Fruit fly (Drosophila melanogaster) whole organism, embryonic: ENCODE results near the gene CG46427.
A peak's percentile ranks its signal among the peaks of the same experiment; 100 is the strongest.

ENCODE experiments used
- Abd-B ChIP-seq: fragments of 200-800 bp; sonication (Bioruptor generic); optimal IDR thresholded peaks from 2 replicates; lab custom pipeline; 2018; ENCODE audit warnings: missing biosample characterization, mild to moderate bottlenecking, missing genetic modification characterization, moderate library complexity
- Adf1 ChIP-seq: fragments of 200-800 bp; sonication (Bioruptor generic); IDR thresholded peaks from 2 replicates; pipeline ENCODE4 v1.3.6; 2022; ENCODE audit warnings: missing biosample characterization, missing genetic modification characterization
- Bteb2 ChIP-seq: fragments of 200-800 bp; sonication (Bioruptor generic); optimal IDR thresholded peaks from 2 replicates; lab custom pipeline; 2016; ENCODE audit warnings: missing biosample characterization, missing genetic modification characterization
- CG10209 ChIP-seq: fragments of 200-800 bp; sonication (Bioruptor generic); optimal IDR thresholded peaks from 3 replicates; lab custom pipeline; 2017; ENCODE audit warnings: missing biosample characterization, mild to moderate bottlenecking, missing genetic modification characterization, missing genetic modification reagents
- CG1024 ChIP-seq: fragments of 200-800 bp; sonication (Bioruptor generic); IDR thresholded peaks from 2 replicates; pipeline ENCODE4 v1.3.6; 2022; ENCODE audit warnings: missing biosample characterization, missing genetic modification characterization
- CG10543 ChIP-seq: fragments of 200-800 bp; sonication (Bioruptor generic); optimal IDR thresholded peaks from 3 replicates; lab custom pipeline; 2017; ENCODE audit warnings: missing biosample characterization, mild to moderate bottlenecking, missing genetic modification characterization, moderate library complexity
- CG12155 ChIP-seq: fragments of 200-800 bp; sonication (Bioruptor generic); optimal IDR thresholded peaks from 3 replicates; lab custom pipeline; 2016; ENCODE audit warnings: missing biosample characterization, missing genetic modification characterization
- CG12769 ChIP-seq: fragments of 200-800 bp; sonication (Bioruptor generic); optimal IDR thresholded peaks from 2 replicates; lab custom pipeline; 2019; ENCODE audit warnings: missing biosample characterization, mild to moderate bottlenecking, missing genetic modification characterization, moderate library complexity
- CG17829 ChIP-seq: fragments of 200-800 bp; optimal IDR thresholded peaks from 2 replicates; lab custom pipeline; 2019; ENCODE audit warnings: missing biosample characterization, mild to moderate bottlenecking, missing genetic modification characterization, moderate library complexity
- CG18599 ChIP-seq: fragments of 200-800 bp; sonication (Bioruptor generic); optimal IDR thresholded peaks from 3 replicates; lab custom pipeline; 2017; ENCODE audit warnings: missing biosample characterization, missing genetic modification characterization, mild to moderate bottlenecking, moderate library complexity, missing genetic modification reagents
- CG31388 ChIP-seq: fragments of 200-800 bp; sonication (Bioruptor generic); optimal IDR thresholded peaks from 2 replicates; lab custom pipeline; 2016; ENCODE audit warnings: missing biosample characterization, missing genetic modification characterization
- CG32532 ChIP-seq: fragments of 200-800 bp; sonication (Bioruptor generic); IDR thresholded peaks from 2 replicates; pipeline ENCODE4 v1.3.6; 2022; ENCODE audit warnings: missing biosample characterization, missing genetic modification characterization
- CG33557 ChIP-seq: fragments of 200-800 bp; sonication (Bioruptor generic); optimal IDR thresholded peaks from 2 replicates; lab custom pipeline; 2019; ENCODE audit warnings: missing biosample characterization, mild to moderate bottlenecking, missing genetic modification characterization, moderate library complexity
- CG34224 ChIP-seq: fragments of 200-800 bp; sonication (Bioruptor generic); IDR thresholded peaks from 3 replicates; pipeline ENCODE4 v1.3.6; 2022; ENCODE audit warnings: missing biosample characterization, missing genetic modification characterization; ENCODE audit not compliant: partially characterized antibody
- CG34376 ChIP-seq: fragments of 200-800 bp; sonication (Bioruptor generic); optimal IDR thresholded peaks from 2 replicates; lab custom pipeline; 2018; ENCODE audit warnings: missing biosample characterization, mild to moderate bottlenecking, missing genetic modification characterization
- CG42726 ChIP-seq: fragments of 200-800 bp; sonication (Bioruptor generic); IDR thresholded peaks from 2 replicates; pipeline ENCODE4 v1.3.6; 2022; ENCODE audit warnings: missing biosample characterization, missing genetic modification characterization; ENCODE audit not compliant: partially characterized antibody
- CG4820 ChIP-seq: fragments of 200-800 bp; sonication (Bioruptor generic); optimal IDR thresholded peaks from 3 replicates; lab custom pipeline; 2016; ENCODE audit warnings: missing biosample characterization, missing genetic modification characterization
- CG5180 ChIP-seq: fragments of 200-800 bp; sonication (Bioruptor generic); optimal IDR thresholded peaks from 3 replicates; lab custom pipeline; 2017; ENCODE audit warnings: missing biosample characterization, missing genetic modification characterization, mild to moderate bottlenecking, moderate library complexity, missing genetic modification reagents
- CG8290 ChIP-seq, 3 experiments: fragments of 200-800 bp; sonication (Bioruptor generic); optimal IDR thresholded peaks; 2 replicates each; lab custom pipeline; 2016 to 2019; ENCODE audit warnings: missing biosample characterization in 3 of 3, missing genetic modification characterization in 3 of 3, mild to moderate bottlenecking in 2 of 3, moderate library complexity in 1 of 3
- CG9932 ChIP-seq: fragments of 200-800 bp; sonication (Bioruptor generic); IDR thresholded peaks from 2 replicates; pipeline ENCODE4 v1.3.6; 2022; ENCODE audit warnings: missing biosample characterization, missing genetic modification characterization
- CHES-1-like ChIP-seq: fragments of 200-800 bp; sonication (Bioruptor generic); optimal IDR thresholded peaks from 2 replicates; lab custom pipeline; 2016; ENCODE audit warnings: missing biosample characterization, missing genetic modification characterization
- Chrac-16 ChIP-seq: fragments of 200-800 bp; sonication (Bioruptor generic); optimal IDR thresholded peaks from 3 replicates; lab custom pipeline; 2016; ENCODE audit warnings: missing biosample characterization, missing genetic modification characterization
- Deaf1 ChIP-seq: fragments of 200-800 bp; optimal IDR thresholded peaks from 3 replicates; lab custom pipeline; 2019; ENCODE audit warnings: missing biosample characterization, mild to moderate bottlenecking, missing genetic modification characterization, moderate library complexity
- Dp ChIP-seq: fragments of 200-800 bp; sonication (Bioruptor generic); optimal IDR thresholded peaks from 2 replicates; lab custom pipeline; 2018; ENCODE audit warnings: missing biosample characterization, mild to moderate bottlenecking, missing genetic modification characterization, moderate library complexity
- ERR ChIP-seq: fragments of 200-800 bp; sonication (Bioruptor generic); optimal IDR thresholded peaks from 2 replicates; lab custom pipeline; 2016; ENCODE audit warnings: missing biosample characterization, missing genetic modification characterization
- HLHmδ ChIP-seq: fragments of 200-800 bp; sonication (Bioruptor generic); optimal IDR thresholded peaks from 2 replicates; lab custom pipeline; 2018; ENCODE audit warnings: missing biosample characterization, mild to moderate bottlenecking, missing genetic modification characterization, moderate library complexity
- HmgZ ChIP-seq: fragments of 200-800 bp; sonication (Bioruptor generic); optimal IDR thresholded peaks from 2 replicates; lab custom pipeline; 2018; ENCODE audit warnings: missing biosample characterization, mild to moderate bottlenecking, missing genetic modification characterization
- Hr39 ChIP-seq: fragments of >200 bp; optimal IDR thresholded peaks from 2 replicates; lab custom pipeline; 2017
- MBD-R2 ChIP-seq: fragments of 200-800 bp; sonication (Bioruptor generic); IDR thresholded peaks from 2 replicates; pipeline ENCODE4 v1.3.6; 2022; ENCODE audit warnings: missing biosample characterization, missing genetic modification characterization
- MESR4 ChIP-seq: fragments of 200-800 bp; sonication (Bioruptor generic); optimal IDR thresholded peaks from 2 replicates; lab custom pipeline; 2018; ENCODE audit warnings: missing biosample characterization, mild to moderate bottlenecking, missing genetic modification characterization, moderate library complexity
- Med ChIP-seq: fragments of 200-800 bp; sonication (Bioruptor generic); peaks from one replicate; lab custom pipeline; 2016; ENCODE audit warnings: missing biosample characterization, missing genetic modification characterization, mild to moderate bottlenecking, inconsistent platforms, moderate library complexity
- Myb ChIP-seq: fragments of 200-800 bp; sonication (Bioruptor generic); optimal IDR thresholded peaks from 2 replicates; lab custom pipeline; 2016; ENCODE audit warnings: missing biosample characterization, missing genetic modification characterization
- Usf ChIP-seq: fragments of 200-800 bp; sonication (Bioruptor generic); optimal IDR thresholded peaks from 2 replicates; lab custom pipeline; 2017; ENCODE audit warnings: missing genotype, missing biosample characterization, missing genetic modification characterization
- YL-1 ChIP-seq: fragments of 200-800 bp; sonication (Bioruptor generic); optimal IDR thresholded peaks from 3 replicates; lab custom pipeline; 2017; ENCODE audit warnings: missing biosample characterization, mild to moderate bottlenecking, missing genetic modification characterization
- chinmo ChIP-seq: fragments of 200-800 bp; sonication (Bioruptor generic); IDR thresholded peaks from 4 replicates; pipeline ENCODE4 v1.3.6; 2022; ENCODE audit warnings: missing biosample characterization, missing genetic modification characterization; ENCODE audit not compliant: partially characterized antibody
- dan ChIP-seq: fragments of 200-800 bp; sonication (Bioruptor generic); IDR thresholded peaks from 2 replicates; pipeline ENCODE4 v1.3.6; 2022; ENCODE audit warnings: missing biosample characterization, missing genetic modification characterization
- exex ChIP-seq: fragments of 200-800 bp; sonication (Bioruptor generic); optimal IDR thresholded peaks from 4 replicates; lab custom pipeline; 2018; ENCODE audit warnings: missing biosample characterization, mild to moderate bottlenecking, missing genetic modification characterization, moderate library complexity
- fd64A ChIP-seq: fragments of 200-800 bp; sonication (Bioruptor generic); optimal IDR thresholded peaks from 3 replicates; lab custom pipeline; 2018; ENCODE audit warnings: missing biosample characterization, mild to moderate bottlenecking, missing genetic modification characterization
- gem ChIP-seq: fragments of 200-800 bp; sonication (Bioruptor generic); optimal IDR thresholded peaks from 2 replicates; lab custom pipeline; 2019; ENCODE audit warnings: missing biosample characterization, mild to moderate bottlenecking, missing genetic modification characterization, moderate library complexity
- hth ChIP-seq: fragments of >200 bp; optimal IDR thresholded peaks from 2 replicates; lab custom pipeline; 2017; ENCODE audit warnings: inconsistent platforms
- lbe ChIP-seq: fragments of 200-800 bp; sonication (Bioruptor generic); optimal IDR thresholded peaks from 2 replicates; lab custom pipeline; 2016; ENCODE audit warnings: missing biosample characterization, mild to moderate bottlenecking, missing genetic modification characterization
- onecut ChIP-seq: fragments of 200-800 bp; sonication (Bioruptor generic); IDR thresholded peaks from 2 replicates; pipeline ENCODE4 v1.3.6; 2022; ENCODE audit warnings: missing biosample characterization, missing genetic modification characterization
- pan ChIP-seq, 4 experiments: fragments of >200 bp in 3 of 4; fragments of 200-800 bp in 1 of 4; sonication (Bioruptor generic) in 1 of 4; optimal IDR thresholded peaks in 3 of 4; IDR thresholded peaks in 1 of 4; 2 replicates each; pipeline versions ENCODE4 v1.3.6 to Lab custom; 2017 to 2022; ENCODE audit warnings: missing biosample characterization in 2 of 4, missing genetic modification characterization in 2 of 4, mixed read lengths in 1 of 4
- sima ChIP-seq: fragments of 200-800 bp; sonication (Bioruptor generic); optimal IDR thresholded peaks from 2 replicates; lab custom pipeline; 2016; ENCODE audit warnings: missing biosample characterization, missing genetic modification characterization
- sob ChIP-seq: fragments of 200-800 bp; sonication (Bioruptor generic); IDR thresholded peaks from 2 replicates; pipeline ENCODE4 v1.3.6; 2022; ENCODE audit warnings: missing biosample characterization, missing genetic modification characterization
- sug ChIP-seq: fragments of 200-800 bp; optimal IDR thresholded peaks from 2 replicates; lab custom pipeline; 2019; ENCODE audit warnings: missing biosample characterization, mild to moderate bottlenecking, missing genetic modification characterization, moderate library complexity
- vnd ChIP-seq: fragments of 200-800 bp; sonication (Bioruptor generic); IDR thresholded peaks from 3 replicates; pipeline ENCODE4 v1.3.6; 2022; ENCODE audit warnings: missing biosample characterization, missing genetic modification characterization; ENCODE audit not compliant: partially characterized antibody

Gene CG46427

dm6 chr3R:12441008-12441606 lies 2.2 kb upstream of the CG46427 start:
- TF ChIP-seq CG32532 (GFP tag; lab: Robert Waterston, UW) (peak; percentile 20; the same call in 1 of the 2 replicates), CG4820 (GFP tag; lab: Kevin White, UChicago) (no peak), CG33557 (GFP tag; lab: Kevin White, UChicago) (no peak), fd64A (no peak), gem (tag; lab: Kevin White, UChicago) (no peak), CG12769 (tag; lab: Kevin White, UChicago) (peak; percentile 74), Bteb2 (no peak), YL-1 (GFP tag; lab: Kevin White, UChicago) (no peak), CG9932 (GFP tag; lab: Robert Waterston, UW) (peak; percentile 24; the same call in 1 of the 2 replicates), Med (peak; percentile 36), CG18599 (GFP tag; lab: Kevin White, UChicago) (peak; percentile 2), sob (no peak), CG8290 (GFP tag; optimal IDR thresholded peaks at IDR 0.05; lab: Kevin White, UChicago) (no peak), CG8290 (tag; optimal IDR thresholded peaks at IDR 0.05; lab: Kevin White, UChicago) (peak in 1 of 2 experiments; percentile 41), Deaf1 (peak; percentile 46), CG12155 (GFP tag; lab: Kevin White, UChicago) (no peak), HLHmδ (GFP tag; lab: Kevin White, UChicago) (no peak), sima (GFP tag; lab: Kevin White, UChicago) (no peak), Adf1 (GFP tag; lab: Robert Waterston, UW) (no peak), dan (GFP tag; lab: Robert Waterston, UW) (no peak), CG1024 (no peak), CG42726 (GFP tag; lab: Robert Waterston, UW) (no peak; the same call in 1 of the 2 replicates), CG10543 (peak; percentile 37), onecut (GFP tag; lab: Robert Waterston, UW) (peak; percentile 25; the same call in 1 of the 2 replicates), Chrac-16 (GFP tag; lab: Kevin White, UChicago) (no peak), Hr39 (lab: Kevin White, UChicago) (no peak), lbe (GFP tag; lab: Kevin White, UChicago) (no peak), pan (optimal IDR thresholded peaks at IDR 0.05; lab: Kevin White, UChicago) (no peak), pan (GFP tag; optimal IDR thresholded peaks at IDR 0.05 in 1 of 2, IDR thresholded peaks at IDR 0.05 in 1 of 2) (peak in 1 of 2 experiments; percentile 15), Usf (GFP tag; lab: Kevin White, UChicago) (no peak), chinmo (GFP tag; lab: Robert Waterston, UW) (0 out of 4 replicates have a peak, but pooled peaks have one; percentile 76), exex (tag; lab: Kevin White, UChicago) (peak; percentile 58)

dm6 chr3R:12439401-12440143 lies 633 bp upstream of the CG46427 start, which contains the start of gene Desat1:
Gene Desat1, plus strand, starts transcription at chr3R:12439600.
- no peak for TF ChIP-seq ERR (GFP tag; lab: Kevin White, UChicago)
- TF ChIP-seq Myb (GFP tag; lab: Kevin White, UChicago) = peak; percentile 85
- TF ChIP-seq CG10209 (GFP tag; lab: Kevin White, UChicago) = no peak
- peak; percentile 94 for TF ChIP-seq CG34224 (GFP tag; lab: Robert Waterston, UW)
- peak; percentile 20; the same call in 1 of the 2 replicates for TF ChIP-seq CG9932 (GFP tag; lab: Robert Waterston, UW)
- peak; percentile 15 for TF ChIP-seq CG17829
- no peak for TF ChIP-seq hth
- peak; percentile 74 for TF ChIP-seq CG34376
- peak; percentile 40 for TF ChIP-seq MESR4 (GFP tag; lab: Kevin White, UChicago)
- TF ChIP-seq MBD-R2 (GFP tag; lab: Robert Waterston, UW) = peak; percentile 54
- no peak for TF ChIP-seq CG31388
- peak; percentile 90 for TF ChIP-seq vnd (GFP tag; lab: Robert Waterston, UW)
- TF ChIP-seq sug (tag; lab: Kevin White, UChicago) = peak; percentile 22
- TF ChIP-seq Dp (GFP tag; lab: Kevin White, UChicago) = peak; percentile 58
- peak; percentile 41 for TF ChIP-seq Abd-B (GFP tag; lab: Kevin White, UChicago)
- TF ChIP-seq HmgZ (tag; lab: Kevin White, UChicago) = peak; percentile 36
- TF ChIP-seq CHES-1-like (GFP tag; lab: Kevin White, UChicago) = peak; percentile 5
- TF ChIP-seq CG5180 (GFP tag; lab: Kevin White, UChicago) = no peak
